Worm (Caenorhabditis elegans): ENCODE data around the gene C03A7.13.

- TF ChIP-seq nhr-237 (tag; optimal IDR thresholded peaks at IDR 0.05) (no peak), unc-62 (GFP tag; optimal IDR thresholded peaks at IDR 0.05) (no peak)
Observed at ce11 chrV:5169586-5169985, 22.8 kb downstream of the C03A7.13 start, which contains the start of gene srt-64.

All from whole organism, L3 larva.